Fruit fly (Drosophila melanogaster) whole organism, wandering third instar larva: Measurements from ENCODE around the gene CG44001.

Experiments
- Abd-B ChIP-seq: fragments of >200 bp; optimal IDR thresholded peaks from 2 replicates; lab custom pipeline; 2017; ENCODE audit warnings: missing biosample characterization, missing genetic modification characterization
- CG32264 ChIP-seq: fragments of 200-800 bp; sonication (Bioruptor generic); optimal IDR thresholded peaks from 2 replicates; lab custom pipeline; 2016; ENCODE audit warnings: missing biosample characterization, missing genetic modification characterization
- CG9705 ChIP-seq: fragments of 200-800 bp; sonication (Bioruptor generic); optimal IDR thresholded peaks from 2 replicates; lab custom pipeline; 2018; ENCODE audit warnings: missing biosample characterization, mild to moderate bottlenecking, missing genetic modification characterization
- Dfd ChIP-seq: fragments of >200 bp; optimal IDR thresholded peaks from 2 replicates; lab custom pipeline; 2017; ENCODE audit warnings: missing biosample characterization, missing genetic modification characterization
- Dif ChIP-seq: fragments of 200-275, 200-300 bp; sonication (Bioruptor generic); optimal IDR thresholded peaks from 2 replicates; lab custom pipeline; 2018; ENCODE audit warnings: missing biosample characterization, missing genetic modification characterization; ENCODE audit not compliant: partially characterized antibody
- GATAd ChIP-seq: sonication (Bioruptor generic); optimal IDR thresholded peaks from 2 replicates; lab custom pipeline; 2016; ENCODE audit warnings: missing biosample characterization, missing genetic modification characterization
- HLH106 ChIP-seq: fragments of 200-800 bp; optimal IDR thresholded peaks from 3 replicates; lab custom pipeline; 2019; ENCODE audit warnings: missing biosample characterization, mild to moderate bottlenecking, missing genetic modification characterization, moderate library complexity
- Hnf4 ChIP-seq: fragments of 200-800 bp; sonication (Bioruptor generic); optimal IDR thresholded peaks from 2 replicates; lab custom pipeline; 2016; ENCODE audit warnings: missing biosample characterization, mild to moderate bottlenecking, missing genetic modification characterization
- Hr83 ChIP-seq: fragments of 200-300 bp; sonication (Bioruptor generic); optimal IDR thresholded peaks from 2 replicates; lab custom pipeline; 2016; ENCODE audit warnings: missing biosample characterization, mild to moderate bottlenecking, missing genetic modification characterization, moderate library complexity; ENCODE audit not compliant: poor library complexity, severe bottlenecking
- Jra ChIP-seq: sonication (Bioruptor generic); optimal IDR thresholded peaks from 2 replicates; lab custom pipeline; 2016; ENCODE audit warnings: missing biosample characterization, missing genetic modification characterization
- Mio ChIP-seq: sonication (Bioruptor generic); optimal IDR thresholded peaks from 2 replicates; lab custom pipeline; 2016; ENCODE audit warnings: missing biosample characterization, missing genetic modification characterization
- OdsH ChIP-seq: fragments of 200-800 bp; sonication (Bioruptor generic); optimal IDR thresholded peaks from 2 replicates; lab custom pipeline; 2016; ENCODE audit warnings: missing biosample characterization, mild to moderate bottlenecking, missing genetic modification characterization
- Rel ChIP-seq, 2 experiments: fragments of 200-800 bp; sonication (Bioruptor generic) in 1 of 2; optimal IDR thresholded peaks; 2 replicates in 1 of 2; 3 replicates in 1 of 2; lab custom pipeline; 2016 to 2019; ENCODE audit warnings: mild to moderate bottlenecking in 2 of 2, missing biosample characterization in 2 of 2, missing genetic modification characterization in 2 of 2, moderate library complexity in 1 of 2
- Sp1 ChIP-seq: fragments of 200-800 bp; sonication (Bioruptor generic); optimal IDR thresholded peaks from 3 replicates; lab custom pipeline; 2019; ENCODE audit warnings: missing biosample characterization, mild to moderate bottlenecking, missing genetic modification characterization, moderate library complexity
- Vsx2 ChIP-seq: fragments of 200-300, 225-300 bp; sonication (Bioruptor generic); optimal IDR thresholded peaks from 2 replicates; lab custom pipeline; 2018; ENCODE audit warnings: missing biosample characterization, missing genetic modification characterization; ENCODE audit not compliant: partially characterized antibody
- br ChIP-seq: fragments of 200-800 bp; sonication (Bioruptor generic); optimal IDR thresholded peaks from 2 replicates; lab custom pipeline; 2016; ENCODE audit warnings: missing biosample characterization, missing genetic modification characterization
- brk ChIP-seq: fragments of 200-800 bp; sonication (Bioruptor generic); optimal IDR thresholded peaks from 2 replicates; lab custom pipeline; 2016; ENCODE audit warnings: missing biosample characterization, mild to moderate bottlenecking, missing genetic modification characterization
- dl ChIP-seq, 2 experiments: fragments of 175-275, 200-275 bp in 1 of 2; fragments of 200-275 bp in 1 of 2; sonication (Bioruptor generic); optimal IDR thresholded peaks; lab custom pipeline; 2018; ENCODE audit warnings: mild to moderate bottlenecking in 2 of 2, missing biosample characterization in 2 of 2, missing genetic modification characterization in 2 of 2, moderate library complexity in 2 of 2; ENCODE audit not compliant: partially characterized antibody in 2 of 2, insufficient read depth in 1 of 2
- dmrt93B ChIP-seq: fragments of 200-800 bp; sonication (Bioruptor generic); optimal IDR thresholded peaks from 2 replicates; lab custom pipeline; 2018; ENCODE audit warnings: missing biosample characterization, mild to moderate bottlenecking, missing genetic modification characterization
- dsf ChIP-seq: sonication (Bioruptor generic); optimal IDR thresholded peaks from 2 replicates; lab custom pipeline; 2016; ENCODE audit warnings: missing biosample characterization, missing genetic modification characterization, borderline replicate concordance
- ey ChIP-seq: fragments of 200-800 bp; sonication (Bioruptor generic); optimal IDR thresholded peaks from 2 replicates; lab custom pipeline; 2016; ENCODE audit warnings: missing biosample characterization, missing genetic modification characterization
- foxo ChIP-seq, 2 experiments: fragments of 200-800 bp; sonication (Bioruptor generic); optimal IDR thresholded peaks; 2 replicates in 1 of 2; 3 replicates in 1 of 2; lab custom pipeline; 2016 to 2017; ENCODE audit warnings: missing biosample characterization in 2 of 2, missing genetic modification characterization in 2 of 2
- fru ChIP-seq: fragments of 200-800 bp; sonication (Bioruptor generic); optimal IDR thresholded peaks from 3 replicates; lab custom pipeline; 2016; ENCODE audit warnings: missing biosample characterization, mild to moderate bottlenecking, missing genetic modification characterization
- h ChIP-seq: fragments of 200-800 bp; sonication (Bioruptor generic); optimal IDR thresholded peaks from 3 replicates; lab custom pipeline; 2016; ENCODE audit warnings: missing biosample characterization, mild to moderate bottlenecking, missing genetic modification characterization
- jim ChIP-seq: fragments of 175-275, 200-325 bp; sonication (Bioruptor generic); optimal IDR thresholded peaks from 2 replicates; lab custom pipeline; 2016; ENCODE audit warnings: missing biosample characterization, mild to moderate bottlenecking, missing genetic modification characterization
- lola ChIP-seq: fragments of >200 bp; optimal IDR thresholded peaks from 2 replicates; lab custom pipeline; 2017; ENCODE audit warnings: missing biosample characterization, missing genetic modification characterization
- pan ChIP-seq: fragments of >200 bp; optimal IDR thresholded peaks from 2 replicates; lab custom pipeline; 2017
- psq ChIP-seq: fragments of 200-800 bp; sonication (Bioruptor generic); optimal IDR thresholded peaks from 3 replicates; lab custom pipeline; 2017; ENCODE audit warnings: missing biosample characterization, mild to moderate bottlenecking, missing genetic modification characterization, moderate library complexity
- rgr ChIP-seq: fragments of 200-800 bp; sonication (Bioruptor generic); optimal IDR thresholded peaks from 3 replicates; lab custom pipeline; 2016; ENCODE audit warnings: missing biosample characterization, mild to moderate bottlenecking, missing genetic modification characterization
- sage ChIP-seq: fragments of 200-800 bp; sonication (Bioruptor generic); optimal IDR thresholded peaks from 2 replicates; lab custom pipeline; 2016; ENCODE audit warnings: missing biosample characterization, mild to moderate bottlenecking, missing genetic modification characterization
- sv ChIP-seq: fragments of 200-800 bp; sonication (Bioruptor generic); optimal IDR thresholded peaks from 3 replicates; lab custom pipeline; 2016; ENCODE audit warnings: missing biosample characterization, missing genetic modification characterization
- tai ChIP-seq: sonication (Bioruptor generic); optimal IDR thresholded peaks from 2 replicates; lab custom pipeline; 2016; ENCODE audit warnings: missing biosample characterization, missing genetic modification characterization
- woc ChIP-seq: sonication (Bioruptor generic); optimal IDR thresholded peaks from 2 replicates; lab custom pipeline; 2016; ENCODE audit warnings: missing biosample characterization, mild to moderate bottlenecking, missing genetic modification characterization

Gene CG44001

DNA sequence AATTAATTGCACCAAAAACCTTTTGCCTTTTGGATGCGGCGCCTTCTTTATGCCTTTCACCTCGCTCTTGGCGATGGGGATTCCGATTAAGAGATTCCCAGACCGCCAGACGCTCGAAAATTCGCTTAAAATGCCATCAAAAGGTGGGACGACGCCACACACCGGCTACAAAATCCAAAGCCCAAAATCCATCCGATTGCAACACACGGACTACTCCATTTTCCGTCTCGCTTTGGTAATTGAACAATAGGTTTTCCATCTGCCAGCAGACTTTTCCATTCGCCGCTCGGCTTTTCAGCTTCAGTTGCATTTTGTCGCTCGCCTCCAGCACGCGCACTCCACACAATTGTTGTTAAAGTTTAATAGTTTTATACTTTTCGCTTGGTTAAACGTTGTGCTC is 17.4 kb downstream of the CG44001 start, which contains the start of gene qtc:
Gene qtc, plus strand, starts transcription at position 301 of the 400 bp plus-strand sequence.
- TF ChIP-seq Mio, result no peak
- no peak for TF ChIP-seq dsf (GFP tag; lab: Kevin White, UChicago)
- TF ChIP-seq Rel (GFP tag; optimal IDR thresholded peaks at IDR 0.05; lab: Kevin White, UChicago), result no peak
- no peak for TF ChIP-seq Rel (tag; optimal IDR thresholded peaks at IDR 0.05; lab: Kevin White, UChicago)
- no peak for TF ChIP-seq br (GFP tag; lab: Kevin White, UChicago)
- TF ChIP-seq Abd-B, result no peak
- no peak for TF ChIP-seq Hnf4 (GFP tag; lab: Kevin White, UChicago)
- TF ChIP-seq dl (GFP tag; optimal IDR thresholded peaks at IDR 0.05; lab: Kevin White, UChicago; ENCODE audit: insufficient read depth in 1 of 2, partially characterized antibody in 2 of 2), result no peak
- TF ChIP-seq tai (GFP tag; lab: Kevin White, UChicago), result no peak
- no peak for TF ChIP-seq sage (GFP tag; lab: Kevin White, UChicago)
- no peak for TF ChIP-seq Hr83
- TF ChIP-seq brk (GFP tag; lab: Kevin White, UChicago), result no peak
- TF ChIP-seq fru (GFP tag; lab: Kevin White, UChicago), result no peak
- TF ChIP-seq jim, result no peak
- no peak for TF ChIP-seq CG32264
- no peak for TF ChIP-seq GATAd (GFP tag; lab: Kevin White, UChicago)

- TF ChIP-seq psq (GFP tag; lab: Kevin White, UChicago) (peak; percentile 71), Dfd (no peak), CG32264 (peak; percentile 48), Jra (peak; percentile 75), lola (GFP tag; lab: Kevin White, UChicago) (no peak), rgr (GFP tag; lab: Kevin White, UChicago) (peak; percentile 85), pan (lab: Kevin White, UChicago) (no peak), Hnf4 (GFP tag; lab: Kevin White, UChicago) (peak; percentile 81), dmrt93B (peak; percentile 46), woc (GFP tag; lab: Kevin White, UChicago) (peak; percentile 52), CG9705 (GFP tag; lab: Kevin White, UChicago) (no peak), sv (GFP tag; lab: Kevin White, UChicago) (peak; percentile 64), Sp1 (GFP tag; lab: Kevin White, UChicago) (peak; percentile 82), fru (GFP tag; lab: Kevin White, UChicago) (peak; percentile 92), Rel (GFP tag; optimal IDR thresholded peaks at IDR 0.05; lab: Kevin White, UChicago) (no peak), Rel (tag; optimal IDR thresholded peaks at IDR 0.05; lab: Kevin White, UChicago) (peak; percentile 13), Vsx2 (GFP tag; lab: Kevin White, UChicago) (no peak), Hr83 (peak; percentile 68), dsf (GFP tag; lab: Kevin White, UChicago) (peak; percentile 13), br (GFP tag; lab: Kevin White, UChicago) (peak; percentile 83), Abd-B (no peak), foxo (GFP tag; optimal IDR thresholded peaks at IDR 0.05; lab: Kevin White, UChicago) (peak in 1 of 2 experiments; percentile 93), ey (peak; percentile 79), h (peak; percentile 85), OdsH (peak; percentile 88), brk (GFP tag; lab: Kevin White, UChicago) (peak; percentile 82), Mio (peak; percentile 0), sage (GFP tag; lab: Kevin White, UChicago) (peak; percentile 80), GATAd (GFP tag; lab: Kevin White, UChicago) (no peak), HLH106 (peak; percentile 42)
- TF ChIP-seq, all 38 proteins: peak for 22
Measured at dm6 chr2L:5060952-5061478, 17.9 kb downstream of the CG44001 start.

- TF ChIP-seq dsf (GFP tag; lab: Kevin White, UChicago) (no peak), GATAd (GFP tag; lab: Kevin White, UChicago) (no peak), Dif (GFP tag; lab: Kevin White, UChicago) (peak; percentile 35)
Measured at dm6 chr2L:5062799-5063404, 19.8 kb downstream of the CG44001 start.
